Worm (Caenorhabditis elegans) whole organism, young adult: ENCODE measurements around the gene F36H5.9.

Experiments
- ceh-27 ChIP-seq: fragments of 200-800 bp; sonication (Bioruptor generic); optimal IDR thresholded peaks from 2 replicates; lab custom pipeline; 2018; ENCODE audit warnings: mild to moderate bottlenecking, missing genetic modification characterization, moderate library complexity, missing compliant biosample characterization
- lag-1 ChIP-seq: fragments of 200-800 bp; sonication (Bioruptor generic); IDR thresholded peaks from 2 replicates; pipeline ENCODE4 v1.3.6; 2022; ENCODE audit warnings: missing genetic modification reagents, missing genetic modification characterization, missing compliant biosample characterization
- nfya-2 ChIP-seq: fragments of 200-800 bp; sonication (Bioruptor generic); IDR thresholded peaks from 2 replicates; pipeline ENCODE4 v1.3.6; 2022; ENCODE audit warnings: missing genetic modification reagents, missing genetic modification characterization, missing compliant biosample characterization
- pha-4 ChIP-seq: fragments of 150-350 bp; sonication (generic microtip); optimal IDR thresholded peaks from 2 replicates; lab custom pipeline; 2014; ENCODE audit warnings: missing biosample characterization, missing genetic modification reagents, missing genetic modification characterization
- repo-1 ChIP-seq: sonication (generic microtip); optimal IDR thresholded peaks from 2 replicates; lab custom pipeline; 2017; ENCODE audit warnings: mild to moderate bottlenecking, missing genetic modification characterization, missing compliant biosample characterization
- sea-2 ChIP-seq: fragments of 200-800 bp; sonication (Bioruptor generic); IDR thresholded peaks from 2 replicates; pipeline ENCODE4 v1.3.6; 2022; ENCODE audit warnings: missing genetic modification characterization, missing compliant biosample characterization
- snpc-4 ChIP-seq, 5 experiments: fragments of 150-350 bp in 1 of 5; sonication (generic microtip) in 4 of 5; optimal IDR thresholded peaks; 2 replicates each; lab custom pipeline; 2014 to 2018; ENCODE audit warnings: missing genetic modification characterization in 5 of 5, missing biosample characterization in 3 of 5, antibody characterized with exemption in 2 of 5, mild to moderate bottlenecking in 2 of 5, missing compliant biosample characterization in 2 of 5, missing genotype in 2 of 5, moderate library complexity in 2 of 5, missing genetic modification reagents in 1 of 5
- unc-130 ChIP-seq: sonication (generic microtip); optimal IDR thresholded peaks from 2 replicates; lab custom pipeline; 2016; ENCODE audit warnings: missing genetic modification reagents, missing genetic modification characterization, missing compliant biosample characterization
- unc-62 ChIP-seq: fragments of 150-350 bp; optimal IDR thresholded peaks from 2 replicates; lab custom pipeline; 2014; ENCODE audit warnings: missing biosample characterization, missing genetic modification reagents, missing genetic modification characterization

DNA sequence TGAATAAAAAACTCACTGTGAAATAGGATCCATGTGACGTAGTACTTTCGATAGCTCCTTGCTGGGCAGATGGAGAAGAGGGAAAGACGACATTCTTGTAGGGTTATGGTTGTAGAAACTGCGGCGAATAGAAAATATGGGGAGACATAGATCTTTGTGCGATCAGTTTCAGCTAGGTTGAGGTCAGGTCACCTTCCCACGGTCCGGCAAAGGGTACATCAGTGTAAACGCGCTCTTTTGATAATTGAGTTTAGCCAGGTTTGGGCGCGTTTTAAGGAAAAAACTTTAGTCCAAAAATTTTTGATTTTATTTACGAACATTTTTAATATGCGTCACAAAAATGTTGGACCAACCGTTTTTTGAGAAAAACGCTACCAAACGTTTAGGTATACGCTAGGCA, 3.2 kb upstream of the F36H5.9 start, which contains the start of gene F36H5.17:
- TF ChIP-seq ceh-27 (GFP tag; lab: Kevin White, UChicago) (no peak), pha-4 (tag; lab: Kevin White, UChicago) (no peak), sea-2 (no peak), nfya-2 (GFP tag; lab: Robert Waterston, UW) (no peak), unc-62 (GFP tag; lab: Kevin White, UChicago) (no peak), unc-130 (GFP tag; lab: Kevin White, UChicago) (no peak), snpc-4 (GFP tag; optimal IDR thresholded peaks at IDR 0.05; lab: Kevin White, UChicago) (no peak), snpc-4 (tag; optimal IDR thresholded peaks at IDR 0.05; lab: Kevin White, UChicago) (no peak), repo-1 (tag; lab: Kevin White, UChicago) (no peak), lag-1 (GFP tag; lab: Robert Waterston, UW) (no peak)
